Worm (Caenorhabditis elegans): ENCODE data around the gene ttbk-2.2.

ttbk-2.2 gene

DNA sequence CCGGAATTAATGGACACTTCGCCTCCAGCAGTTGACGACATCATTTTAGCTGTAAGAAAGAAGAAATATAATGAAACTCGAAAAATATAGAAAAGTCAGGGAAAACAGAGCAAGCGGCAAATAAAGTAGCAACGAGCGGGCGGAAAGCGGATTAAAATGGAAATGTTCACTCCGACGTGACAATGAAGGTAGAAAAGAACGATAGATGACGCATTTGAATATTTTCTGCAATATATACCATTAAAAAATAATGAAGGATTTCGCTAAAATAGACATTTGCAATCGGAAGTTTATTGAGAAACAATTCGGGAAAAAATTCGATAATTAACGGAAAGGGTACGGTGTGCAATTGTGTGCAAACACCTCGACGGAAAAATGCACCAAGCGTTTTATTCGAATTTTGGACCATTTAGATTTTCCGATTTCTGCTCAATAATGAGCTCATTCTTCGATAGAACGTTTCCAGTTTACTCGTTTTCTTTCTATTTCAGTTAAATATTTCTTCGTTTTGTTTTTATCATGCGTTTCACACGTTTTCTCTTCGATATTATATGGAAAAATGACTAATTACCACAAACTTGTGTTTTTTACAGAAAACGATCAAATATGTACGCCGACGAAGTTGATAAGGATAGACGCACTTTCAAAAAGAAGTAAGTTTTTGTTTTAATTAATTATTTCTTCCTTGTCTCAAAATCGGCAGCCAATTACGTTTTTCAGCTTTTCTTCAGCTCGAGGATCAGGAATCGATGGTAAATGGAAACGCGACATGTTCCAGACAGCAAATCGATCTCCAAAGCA, 24.4 kb upstream of the ttbk-2.2 start, which contains the start of the genes snpn-1 and C02B10.4 (continued):
- TF ChIP-seq nhr-77 (tag; optimal IDR thresholded peaks at IDR 0.05) = no peak
- no peak for TF ChIP-seq jun-1 (tag; optimal IDR thresholded peaks at IDR 0.05)
- no peak for TF ChIP-seq ceh-82 (tag; optimal IDR thresholded peaks at IDR 0.05)
- no peak for TF ChIP-seq elt-3 (tag; optimal IDR thresholded peaks at IDR 0.05)
- TF ChIP-seq eor-1 (tag; optimal IDR thresholded peaks at IDR 0.05) = no peak
- no peak for TF ChIP-seq nhr-237 (tag; optimal IDR thresholded peaks at IDR 0.05)
- no peak for TF ChIP-seq aly-2 (tag; optimal IDR thresholded peaks at IDR 0.05)
- no peak for TF ChIP-seq nhr-11 (tag; optimal IDR thresholded peaks at IDR 0.05)
- no peak for TF ChIP-seq ama-1 (optimal IDR thresholded peaks at IDR 0.05)
- peak; percentile 24 for TF ChIP-seq ceh-28 (tag; optimal IDR thresholded peaks at IDR 0.05)
- no peak for TF ChIP-seq nhr-12 (tag; optimal IDR thresholded peaks at IDR 0.05)

- TF ChIP-seq nhr-25 (tag; optimal IDR thresholded peaks at IDR 0.05) (peak; percentile 35), elt-2 (tag; optimal IDR thresholded peaks at IDR 0.05) (peak; percentile 79), nhr-23 (tag; optimal IDR thresholded peaks at IDR 0.05) (peak; percentile 28), elt-3 (tag; optimal IDR thresholded peaks at IDR 0.05) (peak in 1 of 3 experiments; percentile 92), nfya-1 (tag; optimal IDR thresholded peaks at IDR 0.05; ENCODE audit: insufficient read depth) (peak; percentile 12)
Measured at ce11 chrIV:5089795-5090528, 23.2 kb upstream of the ttbk-2.2 start.

DNA sequence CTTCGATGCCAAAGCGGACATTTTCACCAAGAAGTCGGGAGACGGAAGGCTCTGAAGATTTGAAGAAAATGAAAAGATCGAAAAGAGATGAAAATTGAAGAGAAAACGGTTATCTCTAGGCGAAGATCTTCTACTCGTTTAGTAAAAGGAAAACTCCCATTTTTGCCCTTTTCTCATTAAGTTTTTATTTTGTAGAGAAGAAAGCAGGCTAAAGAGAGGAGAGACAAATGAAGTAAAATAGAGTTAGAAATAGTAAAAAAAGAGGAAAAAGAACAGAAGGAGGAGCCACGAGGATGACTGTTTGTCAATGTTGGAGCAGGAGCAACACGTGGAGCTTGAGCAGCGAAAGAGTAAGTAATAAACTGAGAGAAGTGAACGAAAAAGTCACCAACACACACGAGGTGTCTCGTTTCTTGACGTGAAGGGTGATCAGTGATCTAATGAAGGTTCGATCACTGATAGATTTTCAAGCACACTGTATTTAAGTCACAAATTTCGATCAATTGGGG, 22.1 kb upstream of the ttbk-2.2 start, which contains the start of gene ivd-1:
ivd-1 (minus strand) TSS at position 51 of the 509 bp plus-strand sequence.
- TF ChIP-seq mdl-1 (tag; optimal IDR thresholded peaks at IDR 0.05) = peak; percentile 8
- peak; percentile 75 for TF ChIP-seq pha-4 (tag; optimal IDR thresholded peaks at IDR 0.05)
- TF ChIP-seq elt-2 (tag; optimal IDR thresholded peaks at IDR 0.05) = peak; percentile 75
- no peak for TF ChIP-seq ceh-9 (tag; optimal IDR thresholded peaks at IDR 0.05)

- TF ChIP-seq skn-1 (tag; optimal IDR thresholded peaks at IDR 0.05) = no peak
- peak; percentile 25 for TF ChIP-seq elt-2 (tag; optimal IDR thresholded peaks at IDR 0.05)
Measured at ce11 chrIV:5086961-5087326, 20.2 kb upstream of the ttbk-2.2 start.

- TF ChIP-seq ztf-11 (tag; optimal IDR thresholded peaks at IDR 0.05) (no peak), elt-2 (tag; optimal IDR thresholded peaks at IDR 0.05) (peak; percentile 1)
Measured at ce11 chrIV:5086243-5086960, 19.6 kb upstream of the ttbk-2.2 start.

- TF ChIP-seq nhr-25 (tag; optimal IDR thresholded peaks at IDR 0.05) (no peak), ZK546.5 (tag; optimal IDR thresholded peaks at IDR 0.05) (no peak), ama-1 (optimal IDR thresholded peaks at IDR 0.05) (no peak), snpc-4 (tag; optimal IDR thresholded peaks at IDR 0.05) (no peak), unc-39 (tag; optimal IDR thresholded peaks at IDR 0.05) (no peak), fkh-2 (tag; optimal IDR thresholded peaks at IDR 0.05) (no peak), elt-2 (tag; optimal IDR thresholded peaks at IDR 0.05) (no peak), aly-2 (tag; optimal IDR thresholded peaks at IDR 0.05) (no peak), egl-5 (tag; optimal IDR thresholded peaks at IDR 0.05) (no peak), ceh-9 (tag; optimal IDR thresholded peaks at IDR 0.05) (no peak), ceh-16 (tag; optimal IDR thresholded peaks at IDR 0.05) (no peak), skn-1 (tag; optimal IDR thresholded peaks at IDR 0.05) (no peak), mml-1 (tag; optimal IDR thresholded peaks at IDR 0.05) (no peak), daf-12 (tag; optimal IDR thresholded peaks at IDR 0.05) (no peak), nhr-28 (tag; optimal IDR thresholded peaks at IDR 0.05) (no peak), zag-1 (tag; optimal IDR thresholded peaks at IDR 0.05) (no peak), nhr-11 (tag; optimal IDR thresholded peaks at IDR 0.05) (no peak), unc-62 (GFP tag; optimal IDR thresholded peaks at IDR 0.05) (no peak), lin-39 (tag; optimal IDR thresholded peaks at IDR 0.05) (no peak)
Measured at ce11 chrIV:5085782-5086181, 19.0 kb upstream of the ttbk-2.2 start.

All from whole organism, L3 larva.